Worm (Caenorhabditis elegans): Measurements from ENCODE around the gene hch-1.
A peak's percentile ranks its signal among the peaks of the same experiment; 100 is the strongest.

hch-1 gene

ce11 chrX:14736955-14737621, 37.3 kb upstream of the hch-1 start (continued):
- peak in 1 of 2 experiments; percentile 25 for TF ChIP-seq lin-35 (GFP tag; optimal IDR thresholded peaks at IDR 0.05)
- TF ChIP-seq nhr-71 (tag; optimal IDR thresholded peaks at IDR 0.05): peak; percentile 62

- TF ChIP-seq snpc-4 (tag; optimal IDR thresholded peaks at IDR 0.05) (peak; percentile 35), ceh-8 (GFP tag; optimal IDR thresholded peaks at IDR 0.05) (no peak)
These were observed 36.4 kb upstream of the hch-1 start for ce11 chrX:14736220-14736619.

ce11 chrX:14731828-14732331, 32.1 kb upstream of the hch-1 start, which contains the start of gene F33C8.4:
Gene F33C8.4 (plus strand): TSS chrX:14732281.
- TF ChIP-seq rnt-1 (tag; optimal IDR thresholded peaks at IDR 0.05) (peak; percentile 38), dsc-1 (tag; optimal IDR thresholded peaks at IDR 0.05) (peak; percentile 83), snu-23 (GFP tag; optimal IDR thresholded peaks at IDR 0.05) (peak; percentile 7), pag-3 (tag; optimal IDR thresholded peaks at IDR 0.05; ENCODE audit: borderline replicate concordance, insufficient read depth) (peak; percentile 43), mdl-1 (tag; optimal IDR thresholded peaks at IDR 0.05) (peak in 1 of 2 experiments; percentile 8), nhr-71 (tag; optimal IDR thresholded peaks at IDR 0.05) (peak; percentile 41), lin-14 (GFP tag; optimal IDR thresholded peaks at IDR 0.05) (peak; percentile 70), fkh-4 (tag; optimal IDR thresholded peaks at IDR 0.05; ENCODE audit: borderline replicate concordance) (peak; percentile 18), egl-13 (tag; optimal IDR thresholded peaks at IDR 0.05) (no peak), unc-130 (tag; optimal IDR thresholded peaks at IDR 0.05) (peak; percentile 29), ama-1 (optimal IDR thresholded peaks at IDR 0.05) (no peak), alr-1 (tag; optimal IDR thresholded peaks at IDR 0.05; ENCODE audit: borderline replicate concordance) (no peak)

- TF ChIP-seq efl-1 (optimal IDR thresholded peaks at IDR 0.05) (no peak), efl-1 (GFP tag; optimal IDR thresholded peaks at IDR 0.05 in 1 of 2) (peak in 1 of 2 experiments; percentile 42), grh-1 (GFP tag; IDR thresholded peaks at IDR 0.05) (no peak), pag-3 (tag; optimal IDR thresholded peaks at IDR 0.05; ENCODE audit: borderline replicate concordance, insufficient read depth) (peak; percentile 75), dsc-1 (tag; optimal IDR thresholded peaks at IDR 0.05) (peak; percentile 33), lin-13 (GFP tag; optimal IDR thresholded peaks at IDR 0.05) (no peak), C16A3.4 (tag; optimal IDR thresholded peaks at IDR 0.05) (no peak), rnt-1 (tag; optimal IDR thresholded peaks at IDR 0.05) (peak; percentile 51), isw-1 (GFP tag; IDR thresholded peaks at IDR 0.05) (no peak), aha-1 (tag; optimal IDR thresholded peaks at IDR 0.05) (no peak), mab-9 (GFP tag; IDR thresholded peaks at IDR 0.05) (no peak), lin-14 (GFP tag; optimal IDR thresholded peaks at IDR 0.05) (peak; percentile 50), snpc-4 (tag; optimal IDR thresholded peaks at IDR 0.05) (no peak)
These were observed 29.5 kb upstream of the hch-1 start, which contains the start of gene tsp-8 for ce11 chrX:14729319-14729718. Gene tsp-8 (minus strand): TSS chrX:14729503.

ce11 chrX:14724935-14725334, 25.2 kb upstream of the hch-1 start:
- TF ChIP-seq ceh-88 (GFP tag; IDR thresholded peaks at IDR 0.05) (no peak), skn-1 (tag; optimal IDR thresholded peaks at IDR 0.05) (no peak), zag-1 (tag; optimal IDR thresholded peaks at IDR 0.05) (no peak), pqm-1 (tag; optimal IDR thresholded peaks at IDR 0.05) (no peak), lin-14 (GFP tag; optimal IDR thresholded peaks at IDR 0.05) (no peak), mab-9 (GFP tag; IDR thresholded peaks at IDR 0.05) (no peak), nhr-90 (tag; optimal IDR thresholded peaks at IDR 0.05; ENCODE audit: poor library complexity) (no peak), ceh-82 (tag; optimal IDR thresholded peaks at IDR 0.05) (no peak)

- TF ChIP-seq nhr-90 (tag; optimal IDR thresholded peaks at IDR 0.05; ENCODE audit: poor library complexity): no peak
- TF ChIP-seq nhr-71 (tag; optimal IDR thresholded peaks at IDR 0.05): no peak
- TF ChIP-seq zag-1 (tag; optimal IDR thresholded peaks at IDR 0.05): no peak
- TF ChIP-seq efl-1 (optimal IDR thresholded peaks at IDR 0.05): no peak
- TF ChIP-seq efl-1 (GFP tag; optimal IDR thresholded peaks at IDR 0.05 in 1 of 2): no peak
- TF ChIP-seq egl-13 (tag; optimal IDR thresholded peaks at IDR 0.05): no peak
- no peak for TF ChIP-seq lin-13 (GFP tag; optimal IDR thresholded peaks at IDR 0.05)
- no peak for TF ChIP-seq ceh-90 (tag; optimal IDR thresholded peaks at IDR 0.05)
- no peak for TF ChIP-seq nhr-77 (tag; optimal IDR thresholded peaks at IDR 0.05)
- no peak for TF ChIP-seq ztf-4 (tag; optimal IDR thresholded peaks at IDR 0.05)
- no peak for TF ChIP-seq alr-1 (tag; optimal IDR thresholded peaks at IDR 0.05; ENCODE audit: borderline replicate concordance)
- TF ChIP-seq unc-130 (tag; optimal IDR thresholded peaks at IDR 0.05): no peak
- no peak for TF ChIP-seq F16B12.6 (tag; optimal IDR thresholded peaks at IDR 0.05)
- no peak for TF ChIP-seq C16A3.4 (tag; optimal IDR thresholded peaks at IDR 0.05)
- no peak for TF ChIP-seq fkh-10 (GFP tag; optimal IDR thresholded peaks at IDR 0.05)
- TF ChIP-seq ets-5 (GFP tag; IDR thresholded peaks at IDR 0.05): no peak
- no peak for TF ChIP-seq nhr-76 (tag; optimal IDR thresholded peaks at IDR 0.05)
- TF ChIP-seq hlh-4 (tag; optimal IDR thresholded peaks at IDR 0.05): no peak
These were observed 21.3 kb upstream of the hch-1 start, which contains the start of gene F33C8.2 for ce11 chrX:14721098-14721497. Gene F33C8.2 (plus strand): TSS chrX:14721398.
